Worm (Caenorhabditis elegans): ENCODE data around the gene C47E8.9.

DNA sequence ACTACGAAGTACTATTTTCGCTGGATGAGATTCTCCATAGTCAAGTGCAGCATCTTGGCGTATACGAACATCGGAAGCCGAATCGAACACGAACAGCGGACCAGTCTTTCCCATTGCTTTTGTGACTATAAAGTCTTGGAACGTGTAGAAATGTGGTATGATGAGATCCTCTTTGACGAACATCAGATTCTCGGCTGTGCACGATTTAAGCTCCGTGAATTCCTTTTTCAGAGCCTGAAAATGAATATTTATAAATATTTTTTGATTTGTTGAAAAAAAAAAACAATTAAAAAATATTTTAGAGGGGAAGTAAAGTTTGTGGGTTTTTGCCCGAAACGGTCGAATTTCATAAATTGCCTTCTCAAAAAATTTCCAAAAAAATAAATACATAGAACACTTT, 20.8 kb downstream of the C47E8.9 start:
- TF ChIP-seq let-607 (tag; optimal IDR thresholded peaks at IDR 0.05) (no peak), mes-4 (tag; optimal IDR thresholded peaks at IDR 0.05) (no peak), lin-26 (GFP tag; IDR thresholded peaks at IDR 0.05) (no peak), bed-1 (GFP tag; IDR thresholded peaks at IDR 0.05) (no peak), unc-62 (GFP tag; optimal IDR thresholded peaks at IDR 0.05) (no peak), hlh-26 (GFP tag; conservative IDR thresholded peaks at IDR 0.05) (no peak), nhr-179 (tag; optimal IDR thresholded peaks at IDR 0.05) (no peak), dpl-1 (GFP tag; optimal IDR thresholded peaks at IDR 0.05) (no peak)
